Fruit fly (Drosophila melanogaster) whole organism, embryonic: ENCODE data around the gene Rtc1.
A peak's percentile ranks its signal among the peaks of the same experiment; 100 is the strongest.

Experiments
- Asciz ChIP-seq: fragments of 200-800 bp; sonication (Bioruptor generic); optimal IDR thresholded peaks from 2 replicates; lab custom pipeline; 2017; ENCODE audit warnings: missing biosample characterization, mild to moderate bottlenecking, missing genetic modification characterization, missing genetic modification reagents
- Awh ChIP-seq: fragments of 200-800 bp; sonication (Bioruptor generic); IDR thresholded peaks from 2 replicates; pipeline ENCODE4, ENCODE4 v1.3.6; 2022; ENCODE audit warnings: missing biosample characterization, missing genetic modification characterization
- Bdp1 ChIP-seq: fragments of 200-800 bp; sonication (Bioruptor generic); optimal IDR thresholded peaks from 3 replicates; lab custom pipeline; 2016; ENCODE audit warnings: missing biosample characterization, missing genetic modification characterization
- CG10565 ChIP-seq: fragments of 200-800 bp; sonication (Bioruptor generic); optimal IDR thresholded peaks from 3 replicates; lab custom pipeline; 2016; ENCODE audit warnings: missing biosample characterization, mild to moderate bottlenecking, missing genetic modification characterization
- CG12071 ChIP-seq: fragments of 200-800 bp; sonication (Bioruptor generic); optimal IDR thresholded peaks from 3 replicates; lab custom pipeline; 2018; ENCODE audit warnings: missing biosample characterization, mild to moderate bottlenecking, missing genetic modification characterization
- CG12155 ChIP-seq: fragments of 200-800 bp; sonication (Bioruptor generic); optimal IDR thresholded peaks from 3 replicates; lab custom pipeline; 2016; ENCODE audit warnings: missing biosample characterization, missing genetic modification characterization
- CG12391 ChIP-seq: fragments of 200-800 bp; sonication (Bioruptor generic); optimal IDR thresholded peaks from 3 replicates; lab custom pipeline; 2018; ENCODE audit warnings: missing biosample characterization, mild to moderate bottlenecking, missing genetic modification characterization, moderate library complexity
- CG14050 ChIP-seq: fragments of 200-800 bp; sonication (Bioruptor generic); IDR thresholded peaks from 3 replicates; pipeline ENCODE4 v1.3.6; 2022; ENCODE audit warnings: missing biosample characterization, missing genetic modification characterization
- CG17359 ChIP-seq: fragments of 200-800 bp; sonication (Bioruptor generic); optimal IDR thresholded peaks from 3 replicates; lab custom pipeline; 2018; ENCODE audit warnings: missing biosample characterization, mild to moderate bottlenecking, missing genetic modification characterization, moderate library complexity
- CG17385 ChIP-seq: fragments of 200-800 bp; sonication (Bioruptor generic); optimal IDR thresholded peaks from 3 replicates; lab custom pipeline; 2018; ENCODE audit warnings: missing biosample characterization, mild to moderate bottlenecking, missing genetic modification characterization
- CG2129 ChIP-seq: fragments of 200-800 bp; sonication (Bioruptor generic); IDR thresholded peaks from 2 replicates; pipeline ENCODE4 v1.3.6; 2022; ENCODE audit warnings: missing biosample characterization, missing genetic modification characterization; ENCODE audit not compliant: partially characterized antibody
- CG31441 ChIP-seq: fragments of 200-800 bp; sonication (Bioruptor generic); IDR thresholded peaks from 2 replicates; pipeline ENCODE4 v1.3.6; 2022; ENCODE audit warnings: missing biosample characterization, missing genetic modification characterization
- CG4617 ChIP-seq: fragments of 200-800 bp; sonication (Bioruptor generic); optimal IDR thresholded peaks from 3 replicates; lab custom pipeline; 2016; ENCODE audit warnings: missing biosample characterization, missing genetic modification characterization, borderline replicate concordance
- CTCF ChIP-seq: fragments of 200-800 bp; sonication (Bioruptor generic); optimal IDR thresholded peaks from 2 replicates; lab custom pipeline; 2017; ENCODE audit warnings: missing biosample characterization, mild to moderate bottlenecking, missing genetic modification characterization, moderate library complexity
- D19A ChIP-seq: fragments of 200-800 bp; optimal IDR thresholded peaks from 3 replicates; lab custom pipeline; 2019; ENCODE audit warnings: missing biosample characterization, mild to moderate bottlenecking, missing genetic modification characterization, moderate library complexity
- Dip3 ChIP-seq: fragments of 200-800 bp; sonication (Bioruptor generic); optimal IDR thresholded peaks from 3 replicates; lab custom pipeline; 2016; ENCODE audit warnings: missing biosample characterization, missing genetic modification characterization
- Dp ChIP-seq: fragments of 200-800 bp; sonication (Bioruptor generic); optimal IDR thresholded peaks from 2 replicates; lab custom pipeline; 2018; ENCODE audit warnings: missing biosample characterization, mild to moderate bottlenecking, missing genetic modification characterization, moderate library complexity
- E2f1 ChIP-seq: fragments of 200-800 bp; sonication (Bioruptor generic); IDR thresholded peaks from 2 replicates; pipeline ENCODE4 v1.3.6; 2022; ENCODE audit warnings: missing biosample characterization, missing genetic modification characterization
- Fer2 ChIP-seq: fragments of 200-800 bp; sonication (Bioruptor generic); optimal IDR thresholded peaks from 2 replicates; lab custom pipeline; 2018; ENCODE audit warnings: missing biosample characterization, mild to moderate bottlenecking, missing genetic modification characterization, moderate library complexity
- H2.0 ChIP-seq: fragments of 200-800 bp; sonication (Bioruptor generic); IDR thresholded peaks from 2 replicates; pipeline ENCODE4 v1.3.6; 2022; ENCODE audit warnings: missing biosample characterization, missing genetic modification characterization
- HLH3B ChIP-seq: fragments of 200-800 bp; sonication (Bioruptor generic); IDR thresholded peaks from 2 replicates; pipeline ENCODE4 v1.3.6; 2022; ENCODE audit warnings: missing biosample characterization, missing genetic modification characterization
- Hey ChIP-seq: fragments of 200-800 bp; sonication (Bioruptor generic); optimal IDR thresholded peaks from 3 replicates; lab custom pipeline; 2018; ENCODE audit warnings: missing biosample characterization, mild to moderate bottlenecking, missing genetic modification characterization
- Hmx ChIP-seq: fragments of 200-800 bp; sonication (Bioruptor generic); optimal IDR thresholded peaks from 2 replicates; lab custom pipeline; 2016; ENCODE audit warnings: missing biosample characterization, missing genetic modification characterization
- Hr3 ChIP-seq: fragments of 200-800 bp; sonication (Bioruptor generic); optimal IDR thresholded peaks from 3 replicates; lab custom pipeline; 2016; ENCODE audit warnings: missing biosample characterization, missing genetic modification characterization
- Nf-YA ChIP-seq: fragments of 200-800 bp; sonication (Bioruptor generic); IDR thresholded peaks from 2 replicates; pipeline ENCODE4 v1.3.6; 2022; ENCODE audit warnings: missing biosample characterization, missing genetic modification characterization
- Nf-YB ChIP-seq: fragments of 200-800 bp; sonication (Bioruptor generic); optimal IDR thresholded peaks from 3 replicates; lab custom pipeline; 2019; ENCODE audit warnings: missing biosample characterization, mild to moderate bottlenecking, missing genetic modification characterization, moderate library complexity
- Vsx1 ChIP-seq: fragments of 200-800 bp; sonication (Bioruptor generic); optimal IDR thresholded peaks from 2 replicates; lab custom pipeline; 2017; ENCODE audit warnings: missing biosample characterization, mild to moderate bottlenecking, missing genetic modification characterization, missing genetic modification reagents
- Xrp1 ChIP-seq: fragments of 200-800 bp; sonication (Bioruptor generic); IDR thresholded peaks from 2 replicates; pipeline ENCODE4 v1.3.6; 2022; ENCODE audit warnings: missing biosample characterization, missing genetic modification characterization
- ara ChIP-seq: fragments of 200-800 bp; sonication (Bioruptor generic); IDR thresholded peaks from 2 replicates; pipeline ENCODE4 v1.3.6; 2022; ENCODE audit warnings: missing biosample characterization, missing genetic modification characterization
- caup ChIP-seq: fragments of 200-800 bp; sonication (Bioruptor generic); optimal IDR thresholded peaks from 3 replicates; lab custom pipeline; 2017; ENCODE audit warnings: missing biosample characterization, mild to moderate bottlenecking, missing genetic modification characterization, moderate library complexity; ENCODE audit not compliant: severe bottlenecking
- cg ChIP-seq: fragments of 200-800 bp; sonication (Bioruptor generic); optimal IDR thresholded peaks from 3 replicates; lab custom pipeline; 2019; ENCODE audit warnings: missing biosample characterization, mild to moderate bottlenecking, missing genetic modification characterization, moderate library complexity
- crp ChIP-seq, 2 experiments: fragments of 200-800 bp; sonication (Bioruptor generic); optimal IDR thresholded peaks; 2 replicates in 1 of 2; 3 replicates in 1 of 2; lab custom pipeline; 2017; ENCODE audit warnings: missing biosample characterization in 2 of 2, missing genetic modification characterization in 2 of 2, mild to moderate bottlenecking in 1 of 2, moderate library complexity in 1 of 2
- fd102C ChIP-seq: fragments of 200-800 bp; sonication (Bioruptor generic); optimal IDR thresholded peaks from 2 replicates; lab custom pipeline; 2018; ENCODE audit warnings: missing biosample characterization, mild to moderate bottlenecking, missing genetic modification characterization, moderate library complexity
- fd64A ChIP-seq: fragments of 200-800 bp; sonication (Bioruptor generic); optimal IDR thresholded peaks from 3 replicates; lab custom pipeline; 2018; ENCODE audit warnings: missing biosample characterization, mild to moderate bottlenecking, missing genetic modification characterization
- gcm ChIP-seq: fragments of 200-800 bp; sonication (Bioruptor generic); optimal IDR thresholded peaks from 2 replicates; lab custom pipeline; 2019; ENCODE audit warnings: missing biosample characterization, mild to moderate bottlenecking, missing genetic modification characterization, moderate library complexity
- gem ChIP-seq: fragments of 200-800 bp; sonication (Bioruptor generic); optimal IDR thresholded peaks from 2 replicates; lab custom pipeline; 2019; ENCODE audit warnings: missing biosample characterization, mild to moderate bottlenecking, missing genetic modification characterization, moderate library complexity
- gfzf ChIP-seq: fragments of 200-800 bp; sonication (Bioruptor generic); optimal IDR thresholded peaks from 2 replicates; lab custom pipeline; 2016; ENCODE audit warnings: missing biosample characterization, mild to moderate bottlenecking, missing genetic modification characterization, moderate library complexity
- jumu ChIP-seq: fragments of 200-800 bp; sonication (Bioruptor generic); optimal IDR thresholded peaks from 3 replicates; lab custom pipeline; 2016; ENCODE audit warnings: missing biosample characterization, missing genetic modification characterization
- knrl ChIP-seq: fragments of 200-800 bp; sonication (Bioruptor generic); IDR thresholded peaks from 3 replicates; pipeline ENCODE4 v1.3.6; 2022; ENCODE audit warnings: missing biosample characterization, missing genetic modification characterization; ENCODE audit not compliant: partially characterized antibody
- otp ChIP-seq: fragments of 200-800 bp; sonication (Bioruptor generic); IDR thresholded peaks from 3 replicates; pipeline ENCODE4, ENCODE4 v1.3.6; 2022; ENCODE audit warnings: missing biosample characterization, missing genetic modification characterization
- pb ChIP-seq: fragments of 200-800 bp; sonication (Bioruptor generic); optimal IDR thresholded peaks from 3 replicates; lab custom pipeline; 2016; ENCODE audit warnings: missing biosample characterization, missing genetic modification characterization
- sc ChIP-seq, 3 experiments: fragments of >200 bp in 2 of 3; fragments of 200-800 bp in 1 of 3; sonication (Bioruptor generic) in 1 of 3; optimal IDR thresholded peaks; 2 replicates in 2 of 3; 3 replicates in 1 of 3; lab custom pipeline; 2017; ENCODE audit warnings: mild to moderate bottlenecking in 1 of 3, missing biosample characterization in 1 of 3, missing genetic modification characterization in 1 of 3, missing genetic modification reagents in 1 of 3
- shn ChIP-seq: fragments of 200-800 bp; sonication (Bioruptor generic); optimal IDR thresholded peaks from 3 replicates; lab custom pipeline; 2016; ENCODE audit warnings: missing biosample characterization, missing genetic modification characterization
- sim ChIP-seq: fragments of 200-800 bp; sonication (Bioruptor generic); IDR thresholded peaks from 2 replicates; pipeline ENCODE4 v1.3.6; 2022; ENCODE audit warnings: missing biosample characterization, missing genetic modification characterization
- ssp ChIP-seq: fragments of 200-800 bp; sonication (Bioruptor generic); IDR thresholded peaks from 2 replicates; pipeline ENCODE4 v1.3.6; 2022; ENCODE audit warnings: missing biosample characterization, missing genetic modification characterization
- tin ChIP-seq: fragments of 200-800 bp; sonication (Bioruptor generic); optimal IDR thresholded peaks from 3 replicates; lab custom pipeline; 2016; ENCODE audit warnings: missing biosample characterization, missing genetic modification characterization
- ttk ChIP-seq: fragments of 200-800 bp; sonication (Bioruptor generic); IDR thresholded peaks from 2 replicates; pipeline ENCODE4 v2.1.2; 2022; ENCODE audit warnings: missing biosample characterization, missing genetic modification characterization
- tup ChIP-seq: fragments of 200-800 bp; sonication (Bioruptor generic); optimal IDR thresholded peaks from 2 replicates; lab custom pipeline; 2016; ENCODE audit warnings: missing biosample characterization, mild to moderate bottlenecking, missing genetic modification characterization, moderate library complexity
- unpg ChIP-seq: fragments of 200-800 bp; sonication (Bioruptor generic); optimal IDR thresholded peaks from 3 replicates; lab custom pipeline; 2018; ENCODE audit warnings: missing biosample characterization, mild to moderate bottlenecking, missing genetic modification characterization, moderate library complexity
- vvl ChIP-seq: fragments of 200-800 bp; sonication (Bioruptor generic); IDR thresholded peaks from 2 replicates; pipeline ENCODE4 v1.3.6; 2022; ENCODE audit warnings: missing biosample characterization, missing genetic modification characterization
- zf30C ChIP-seq: fragments of 200-800 bp; sonication (Bioruptor generic); optimal IDR thresholded peaks from 3 replicates; lab custom pipeline; 2018; ENCODE audit warnings: missing biosample characterization, mild to moderate bottlenecking, missing genetic modification characterization

Rtc1 gene

dm6 chrX:13783534-13783949 lies 26.6 kb downstream of the Rtc1 start, which contains the start of gene inaE (continued):
- TF ChIP-seq caup (GFP tag; lab: Kevin White, UChicago) (no peak), jumu (GFP tag; lab: Kevin White, UChicago) (no peak), CG14050 (GFP tag; lab: Robert Waterston, UW) (no peak), tin (GFP tag; lab: Kevin White, UChicago) (no peak), ttk (GFP tag; lab: Robert Waterston, UW) (no peak), ssp (GFP tag; lab: Robert Waterston, UW) (peak; percentile 96), fd102C (GFP tag; lab: Kevin White, UChicago) (no peak), cg (GFP tag; lab: Kevin White, UChicago) (no peak), sc (optimal IDR thresholded peaks at IDR 0.05; lab: Kevin White, UChicago) (no peak), sc (GFP tag; optimal IDR thresholded peaks at IDR 0.05; lab: Kevin White, UChicago) (no peak), tup (GFP tag; lab: Kevin White, UChicago) (no peak), H2.0 (no peak), HLH3B (GFP tag; lab: Robert Waterston, UW) (no peak), gem (no peak), CG4617 (GFP tag; lab: Kevin White, UChicago) (no peak), CG12155 (GFP tag; lab: Kevin White, UChicago) (no peak), Hmx (GFP tag; lab: Kevin White, UChicago) (no peak), Xrp1 (GFP tag; lab: Robert Waterston, UW) (no peak), sim (GFP tag; lab: Robert Waterston, UW) (no peak), fd64A (GFP tag; lab: Kevin White, UChicago) (no peak), Asciz (GFP tag; lab: Kevin White, UChicago) (no peak), Nf-YB (GFP tag; lab: Kevin White, UChicago) (no peak), Hr3 (GFP tag; lab: Kevin White, UChicago) (no peak), ara (GFP tag; lab: Robert Waterston, UW) (peak; percentile 30; the same call in 1 of the 2 replicates), CG12391 (tag; lab: Kevin White, UChicago) (peak; percentile 9), Nf-YA (GFP tag; lab: Robert Waterston, UW) (0 out of 2 replicates have a peak, but pooled peaks have one; percentile 10), Dp (GFP tag; lab: Kevin White, UChicago) (peak; percentile 84), pb (GFP tag; lab: Kevin White, UChicago) (no peak), shn (GFP tag; lab: Kevin White, UChicago) (no peak), Hey (tag; lab: Kevin White, UChicago) (no peak), knrl (peak; percentile 45; the same call in 1 of the 3 replicates), Awh (GFP tag; lab: Robert Waterston, UW) (no peak), CG17385 (no peak), Vsx1 (GFP tag; lab: Kevin White, UChicago) (no peak), CG17359 (tag; lab: Kevin White, UChicago) (no peak), E2f1 (GFP tag; lab: Robert Waterston, UW) (no peak), CG10565 (GFP tag; lab: Kevin White, UChicago) (no peak), Bdp1 (GFP tag; lab: Kevin White, UChicago) (no peak), gcm (GFP tag; lab: Kevin White, UChicago) (no peak), CG2129 (no peak), CG12071 (GFP tag; lab: Kevin White, UChicago) (no peak), otp (GFP tag; lab: Robert Waterston, UW) (no peak), gfzf (GFP tag; lab: Kevin White, UChicago) (no peak), Fer2 (tag; lab: Kevin White, UChicago) (no peak), Dip3 (GFP tag; lab: Kevin White, UChicago) (no peak), D19A (tag; lab: Kevin White, UChicago) (peak; percentile 3), vvl (GFP tag; lab: Robert Waterston, UW) (peak; percentile 60; the same call in 1 of the 2 replicates), CG31441 (GFP tag; lab: Robert Waterston, UW) (peak; percentile 11; the same call in 1 of the 2 replicates), crp (GFP tag; optimal IDR thresholded peaks at IDR 0.05; lab: Kevin White, UChicago) (peak; percentile 22 to 91), CTCF (peak; percentile 12), unpg (no peak), zf30C (GFP tag; lab: Kevin White, UChicago) (no peak)
